Fruit fly (Drosophila melanogaster) whole organism, pupa: ENCODE results near the gene Glut1.
"Not testable (repeated sequence)": the region's sequence is repeated elsewhere in the genome, so short reads cannot be mapped to it uniquely, and the experiment has no call there.

ENCODE experiments used
- CG12605 ChIP-seq: fragments of 200-800 bp; sonication (Bioruptor generic); IDR thresholded peaks from 2 replicates; pipeline ENCODE4 v1.3.6; 2022; ENCODE audit warnings: missing biosample characterization, missing genetic modification characterization
- CG13204 ChIP-seq: fragments of 200-800 bp; sonication (Bioruptor generic); optimal IDR thresholded peaks from 2 replicates; lab custom pipeline; 2018; ENCODE audit warnings: missing biosample characterization, mild to moderate bottlenecking, missing genetic modification characterization, moderate library complexity
- CG34367 ChIP-seq: fragments of 200-800 bp; sonication (Bioruptor generic); optimal IDR thresholded peaks from 2 replicates; lab custom pipeline; 2018; ENCODE audit warnings: missing biosample characterization, mild to moderate bottlenecking, missing genetic modification characterization
- CG8301 ChIP-seq: fragments of 200-800 bp; sonication (Bioruptor generic); optimal IDR thresholded peaks from 2 replicates; lab custom pipeline; 2018; ENCODE audit warnings: missing biosample characterization, mild to moderate bottlenecking, missing genetic modification characterization
- EcR ChIP-seq: fragments of 200-800 bp; sonication (Bioruptor generic); optimal IDR thresholded peaks from 3 replicates; lab custom pipeline; 2019; ENCODE audit warnings: missing biosample characterization, missing genetic modification characterization, mild to moderate bottlenecking, moderate library complexity, missing genetic modification reagents
- fd96Ca ChIP-seq: fragments of 200-800 bp; sonication (Bioruptor generic); IDR thresholded peaks from 3 replicates; pipeline ENCODE4 v1.3.6; 2022; ENCODE audit warnings: missing biosample characterization, missing genetic modification characterization
- gl ChIP-seq: fragments of 200-800 bp; sonication (Bioruptor generic); optimal IDR thresholded peaks from 2 replicates; lab custom pipeline; 2018; ENCODE audit warnings: missing biosample characterization, mild to moderate bottlenecking, missing genetic modification characterization

DNA sequence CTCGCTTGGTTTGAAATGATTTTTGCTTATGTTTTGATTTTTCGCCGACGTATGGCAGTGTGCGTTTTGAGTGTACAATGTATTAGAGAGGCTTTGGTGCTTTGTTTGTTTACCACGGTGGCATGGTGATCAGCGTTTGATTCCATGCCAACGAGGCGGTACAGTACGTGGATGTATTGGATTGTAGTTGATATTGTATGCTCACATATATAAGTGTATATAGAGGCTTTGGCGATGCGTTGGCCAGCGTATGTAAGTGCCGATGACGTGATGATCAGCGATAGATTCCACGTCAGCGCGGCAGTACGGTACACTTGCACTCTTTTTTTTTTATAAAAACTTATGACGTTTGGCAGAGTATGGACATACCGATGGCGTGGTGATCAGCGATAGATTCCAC, 48.8 kb upstream of the Glut1 start, which contains the start of gene CG12502:
- not testable (repeated sequence) for TF ChIP-seq CG13204 (GFP tag; lab: Kevin White, UChicago); CG34367; CG8301 (tag; lab: Kevin White, UChicago); fd96Ca; gl (tag; lab: Kevin White, UChicago); CG12605 (GFP tag; lab: Robert Waterston, UW); EcR (GFP tag; lab: Kevin White, UChicago)
